Fruit fly (Drosophila melanogaster) whole organism, embryonic: Measurements from ENCODE around the gene MSAmiP.
A peak's percentile ranks its signal among the peaks of the same experiment; 100 is the strongest.

Experiments used
- Antp ChIP-seq: fragments of 200-800 bp; sonication (Bioruptor generic); optimal IDR thresholded peaks from 3 replicates; lab custom pipeline; 2016; ENCODE audit warnings: missing biosample characterization, missing genetic modification characterization
- Atf3 ChIP-seq: fragments of 200-800 bp; sonication (Bioruptor generic); optimal IDR thresholded peaks from 3 replicates; lab custom pipeline; 2016; ENCODE audit warnings: missing biosample characterization, missing genetic modification characterization
- BtbVII ChIP-seq: fragments of 200-800 bp; sonication (Bioruptor generic); optimal IDR thresholded peaks from 3 replicates; lab custom pipeline; 2017; ENCODE audit warnings: missing biosample characterization, mild to moderate bottlenecking, missing genetic modification characterization
- CG11085 ChIP-seq: fragments of 200-800 bp; sonication (Bioruptor generic); IDR thresholded peaks from 2 replicates; pipeline ENCODE4 v1.3.6; 2022; ENCODE audit warnings: missing biosample characterization, missing genetic modification characterization
- CG11398 ChIP-seq: fragments of 200-800 bp; sonication (Bioruptor generic); optimal IDR thresholded peaks from 2 replicates; lab custom pipeline; 2016; ENCODE audit warnings: missing biosample characterization, missing genetic modification characterization
- CG11695 ChIP-seq: fragments of 200-800 bp; sonication (Bioruptor generic); IDR thresholded peaks from 3 replicates; pipeline ENCODE4 v1.3.6; 2022; ENCODE audit warnings: missing biosample characterization, missing genetic modification characterization
- CG13287 ChIP-seq: fragments of 200-800 bp; sonication (Bioruptor generic); IDR thresholded peaks from 2 replicates; pipeline ENCODE4 v1.3.6; 2022; ENCODE audit warnings: missing biosample characterization, missing genetic modification characterization; ENCODE audit not compliant: partially characterized antibody
- CG13894 ChIP-seq: fragments of 200-800 bp; sonication (Bioruptor generic); optimal IDR thresholded peaks from 3 replicates; lab custom pipeline; 2018; ENCODE audit warnings: missing biosample characterization, mild to moderate bottlenecking, missing genetic modification characterization, moderate library complexity
- CG14014 ChIP-seq: fragments of 200-800 bp; sonication (Bioruptor generic); IDR thresholded peaks from 2 replicates; pipeline ENCODE4 v1.3.6; 2022; ENCODE audit warnings: missing biosample characterization, missing genetic modification characterization
- CG15514 ChIP-seq: fragments of 200-800 bp; sonication (Bioruptor generic); optimal IDR thresholded peaks from 3 replicates; lab custom pipeline; 2017; ENCODE audit warnings: missing biosample characterization, missing genetic modification characterization, mild to moderate bottlenecking, moderate library complexity, missing genetic modification reagents
- CG15696 ChIP-seq: fragments of 200-800 bp; sonication (Bioruptor generic); optimal IDR thresholded peaks from 2 replicates; lab custom pipeline; 2019; ENCODE audit warnings: missing biosample characterization, mild to moderate bottlenecking, missing genetic modification characterization, moderate library complexity
- CG17568 ChIP-seq: fragments of 200-800 bp; sonication (Bioruptor generic); optimal IDR thresholded peaks from 2 replicates; lab custom pipeline; 2018; ENCODE audit warnings: missing biosample characterization, mild to moderate bottlenecking, missing genetic modification characterization, moderate library complexity
- CG17612 ChIP-seq: fragments of 200-800 bp; sonication (Bioruptor generic); IDR thresholded peaks from 2 replicates; pipeline ENCODE4 v1.3.6; 2022; ENCODE audit warnings: missing biosample characterization, missing genetic modification characterization
- CG17802 ChIP-seq: fragments of 200-800 bp; sonication (Bioruptor generic); optimal IDR thresholded peaks from 2 replicates; lab custom pipeline; 2018; ENCODE audit warnings: missing biosample characterization, mild to moderate bottlenecking, missing genetic modification characterization, moderate library complexity
- CG18476 ChIP-seq: fragments of 200-800 bp; sonication (Bioruptor generic); optimal IDR thresholded peaks from 2 replicates; lab custom pipeline; 2016; ENCODE audit warnings: missing biosample characterization, mild to moderate bottlenecking, missing genetic modification characterization
- CG18619 ChIP-seq: fragments of 200-800 bp; sonication (Bioruptor generic); optimal IDR thresholded peaks from 3 replicates; lab custom pipeline; 2017; ENCODE audit warnings: missing biosample characterization, mild to moderate bottlenecking, missing genetic modification characterization
- CG18764 ChIP-seq: fragments of 200-800 bp; sonication (Bioruptor generic); optimal IDR thresholded peaks from 3 replicates; lab custom pipeline; 2016; ENCODE audit warnings: missing biosample characterization, missing genetic modification characterization
- CG31441 ChIP-seq: fragments of 200-800 bp; sonication (Bioruptor generic); IDR thresholded peaks from 2 replicates; pipeline ENCODE4 v1.3.6; 2022; ENCODE audit warnings: missing biosample characterization, missing genetic modification characterization
- CG33213 ChIP-seq: fragments of 200-800 bp; sonication (Bioruptor generic); optimal IDR thresholded peaks from 3 replicates; lab custom pipeline; 2016; ENCODE audit warnings: missing biosample characterization, missing genetic modification characterization
- CG5953 ChIP-seq: fragments of 200-800 bp; sonication (Bioruptor generic); IDR thresholded peaks from 2 replicates; pipeline ENCODE4 v1.3.6; 2022; ENCODE audit warnings: missing biosample characterization, missing genetic modification characterization
- CG8359 ChIP-seq: fragments of 200-800 bp; sonication (Bioruptor generic); optimal IDR thresholded peaks from 2 replicates; lab custom pipeline; 2017; ENCODE audit warnings: missing biosample characterization, mild to moderate bottlenecking, missing genetic modification characterization, borderline replicate concordance
- CG8388 ChIP-seq: fragments of 200-800 bp; sonication (Bioruptor generic); optimal IDR thresholded peaks from 2 replicates; lab custom pipeline; 2019; ENCODE audit warnings: missing biosample characterization, mild to moderate bottlenecking, missing genetic modification characterization, moderate library complexity
- CG8924 ChIP-seq: fragments of 200-800 bp; optimal IDR thresholded peaks from 3 replicates; lab custom pipeline; 2019; ENCODE audit warnings: missing biosample characterization, mild to moderate bottlenecking, missing genetic modification characterization, moderate library complexity
- CG8944 ChIP-seq: fragments of 200-800 bp; sonication (Bioruptor generic); optimal IDR thresholded peaks from 3 replicates; lab custom pipeline; 2016; ENCODE audit warnings: missing biosample characterization, missing genetic modification characterization
- CG9609 ChIP-seq: fragments of 200-800 bp; sonication (Bioruptor generic); optimal IDR thresholded peaks from 3 replicates; lab custom pipeline; 2016; ENCODE audit warnings: missing biosample characterization, missing genetic modification characterization
- CG9797 ChIP-seq: fragments of 200-800 bp; sonication (Bioruptor generic); optimal IDR thresholded peaks from 3 replicates; lab custom pipeline; 2018; ENCODE audit warnings: missing biosample characterization, mild to moderate bottlenecking, missing genetic modification characterization
- D19B ChIP-seq: fragments of 200-800 bp; sonication (Bioruptor generic); optimal IDR thresholded peaks from 2 replicates; lab custom pipeline; 2017; ENCODE audit warnings: missing biosample characterization, mild to moderate bottlenecking, missing genetic modification characterization
- Lpt ChIP-seq: fragments of >200 bp; optimal IDR thresholded peaks from 2 replicates; lab custom pipeline; 2018; ENCODE audit warnings: missing biosample characterization, missing genetic modification characterization
- NfI ChIP-seq: fragments of 200-800 bp; sonication (Bioruptor generic); optimal IDR thresholded peaks from 3 replicates; lab custom pipeline; 2018; ENCODE audit warnings: missing biosample characterization, mild to moderate bottlenecking, missing genetic modification characterization, moderate library complexity
- PHDP ChIP-seq: fragments of 200-800 bp; sonication (Bioruptor generic); optimal IDR thresholded peaks from 3 replicates; lab custom pipeline; 2018; ENCODE audit warnings: missing biosample characterization, mild to moderate bottlenecking, missing genetic modification characterization, moderate library complexity
- Side ChIP-seq: fragments of 200-800 bp; sonication (Bioruptor generic); optimal IDR thresholded peaks from 2 replicates; lab custom pipeline; 2016; ENCODE audit warnings: missing biosample characterization, missing genetic modification characterization
- Sry-δ ChIP-seq: fragments of 200-800 bp; sonication (Bioruptor generic); optimal IDR thresholded peaks from 2 replicates; lab custom pipeline; 2016; ENCODE audit warnings: missing biosample characterization, missing genetic modification characterization
- Trl ChIP-seq, 3 experiments: fragments of >200 bp in 2 of 3; fragments of 200-800 bp in 1 of 3; sonication (Bioruptor generic) in 1 of 3; optimal IDR thresholded peaks; 2 replicates in 1 of 3; 3 replicates in 2 of 3; lab custom pipeline; 2016 to 2017; ENCODE audit warnings: missing biosample characterization in 1 of 3, missing genetic modification characterization in 1 of 3
- Xrp1 ChIP-seq: fragments of 200-800 bp; sonication (Bioruptor generic); IDR thresholded peaks from 2 replicates; pipeline ENCODE4 v1.3.6; 2022; ENCODE audit warnings: missing biosample characterization, missing genetic modification characterization
- dati ChIP-seq: fragments of 200-800 bp; sonication (Bioruptor generic); IDR thresholded peaks from 2 replicates; pipeline ENCODE4 v1.3.6; 2022; ENCODE audit warnings: missing biosample characterization, missing genetic modification characterization
- dpn ChIP-seq, 2 experiments: fragments of 200-800 bp; sonication (Bioruptor generic); optimal IDR thresholded peaks; 3 replicates each; lab custom pipeline; 2016; ENCODE audit warnings: missing biosample characterization in 2 of 2, missing genetic modification characterization in 2 of 2
- exex ChIP-seq: fragments of 200-800 bp; sonication (Bioruptor generic); optimal IDR thresholded peaks from 4 replicates; lab custom pipeline; 2018; ENCODE audit warnings: missing biosample characterization, mild to moderate bottlenecking, missing genetic modification characterization, moderate library complexity
- gem ChIP-seq: fragments of 200-800 bp; sonication (Bioruptor generic); optimal IDR thresholded peaks from 2 replicates; lab custom pipeline; 2019; ENCODE audit warnings: missing biosample characterization, mild to moderate bottlenecking, missing genetic modification characterization, moderate library complexity
- gsb-n ChIP-seq: fragments of 200-800 bp; sonication (Bioruptor generic); optimal IDR thresholded peaks from 3 replicates; lab custom pipeline; 2018; ENCODE audit warnings: missing biosample characterization, mild to moderate bottlenecking, missing genetic modification characterization
- hb ChIP-seq: fragments of 200-800 bp; sonication (Bioruptor generic); IDR thresholded peaks from 3 replicates; pipeline ENCODE4 v1.3.6; 2022; ENCODE audit warnings: missing biosample characterization, missing genetic modification characterization; ENCODE audit not compliant: partially characterized antibody
- kni ChIP-seq: fragments of 200-800 bp; sonication (Bioruptor generic); optimal IDR thresholded peaks from 3 replicates; lab custom pipeline; 2017; ENCODE audit warnings: mild to moderate bottlenecking, missing biosample characterization, missing genetic modification reagents, missing genetic modification characterization
- lbe ChIP-seq: fragments of 200-800 bp; sonication (Bioruptor generic); optimal IDR thresholded peaks from 2 replicates; lab custom pipeline; 2016; ENCODE audit warnings: missing biosample characterization, mild to moderate bottlenecking, missing genetic modification characterization
- nerfin-1 ChIP-seq: fragments of 200-800 bp; sonication (Bioruptor generic); optimal IDR thresholded peaks from 3 replicates; lab custom pipeline; 2019; ENCODE audit warnings: missing biosample characterization, mild to moderate bottlenecking, missing genetic modification characterization, moderate library complexity
- nom ChIP-seq: fragments of 200-800 bp; sonication (Bioruptor generic); optimal IDR thresholded peaks from 2 replicates; lab custom pipeline; 2017; ENCODE audit warnings: missing biosample characterization, missing genetic modification characterization, mild to moderate bottlenecking, moderate library complexity, missing genetic modification reagents
- otp ChIP-seq: fragments of 200-800 bp; sonication (Bioruptor generic); IDR thresholded peaks from 3 replicates; pipeline ENCODE4, ENCODE4 v1.3.6; 2022; ENCODE audit warnings: missing biosample characterization, missing genetic modification characterization
- pho ChIP-seq: fragments of 200-800 bp; sonication (Bioruptor generic); optimal IDR thresholded peaks from 2 replicates; lab custom pipeline; 2016; ENCODE audit warnings: missing biosample characterization, missing genetic modification characterization
- pzg ChIP-seq: fragments of 200-800 bp; sonication (Bioruptor generic); optimal IDR thresholded peaks from 3 replicates; lab custom pipeline; 2018; ENCODE audit warnings: missing biosample characterization, mild to moderate bottlenecking, missing genetic modification characterization, moderate library complexity
- scrt ChIP-seq: fragments of 200-800 bp; sonication (Bioruptor generic); optimal IDR thresholded peaks from 2 replicates; lab custom pipeline; 2018; ENCODE audit warnings: missing biosample characterization, mild to moderate bottlenecking, missing genetic modification characterization, moderate library complexity
- sob ChIP-seq: fragments of 200-800 bp; sonication (Bioruptor generic); IDR thresholded peaks from 2 replicates; pipeline ENCODE4 v1.3.6; 2022; ENCODE audit warnings: missing biosample characterization, missing genetic modification characterization
- tna ChIP-seq: fragments of 200-800 bp; sonication (Bioruptor generic); IDR thresholded peaks from 2 replicates; pipeline ENCODE4 v1.3.6; 2022; ENCODE audit warnings: missing biosample characterization, missing genetic modification characterization; ENCODE audit not compliant: partially characterized antibody
- trem ChIP-seq: fragments of 200-800 bp; optimal IDR thresholded peaks from 3 replicates; lab custom pipeline; 2019; ENCODE audit warnings: missing biosample characterization, mild to moderate bottlenecking, missing genetic modification characterization, moderate library complexity

MSAmiP gene

dm6 chr3R:16800994-16801393 is 95.1 kb downstream of the MSAmiP start (continued):
- TF ChIP-seq CG8944 (GFP tag; lab: Kevin White, UChicago) = no peak
- peak; percentile 50 for TF ChIP-seq CG8388
- no peak for TF ChIP-seq CG13894 (tag; lab: Kevin White, UChicago)
- peak; percentile 74 for TF ChIP-seq gem (tag; lab: Kevin White, UChicago)
- TF ChIP-seq otp = no peak
- no peak for TF ChIP-seq scrt
- peak; percentile 48 for TF ChIP-seq nerfin-1 (tag; lab: Kevin White, UChicago)
- no peak for TF ChIP-seq trem (tag; lab: Kevin White, UChicago)
- no peak for TF ChIP-seq Lpt (GFP tag; lab: Kevin White, UChicago)
- TF ChIP-seq CG15696 (tag; lab: Kevin White, UChicago) = peak; percentile 49
- TF ChIP-seq CG18764 (GFP tag; lab: Kevin White, UChicago) = no peak
- no peak for TF ChIP-seq dpn (GFP tag; optimal IDR thresholded peaks at IDR 0.05; lab: Kevin White, UChicago)
- no peak for TF ChIP-seq CG33213 (GFP tag; lab: Kevin White, UChicago)
- no peak for TF ChIP-seq CG18476
- peak; percentile 38 for TF ChIP-seq gsb-n (tag; lab: Kevin White, UChicago)
- no peak for TF ChIP-seq lbe (GFP tag; lab: Kevin White, UChicago)
- no peak for TF ChIP-seq kni
- TF ChIP-seq CG5953 (GFP tag; lab: Robert Waterston, UW) = no peak
- TF ChIP-seq Atf3 (GFP tag; lab: Kevin White, UChicago) = no peak
- no peak for TF ChIP-seq CG11398
- no peak for TF ChIP-seq PHDP (tag; lab: Kevin White, UChicago)
- TF ChIP-seq tna (GFP tag; lab: Robert Waterston, UW) = no peak
- TF ChIP-seq pho = no peak
- no peak for TF ChIP-seq sob (GFP tag; lab: Robert Waterston, UW)
- TF ChIP-seq BtbVII (GFP tag; lab: Kevin White, UChicago) = no peak
- TF ChIP-seq Antp = no peak
- TF ChIP-seq CG8924 (tag; lab: Kevin White, UChicago) = peak; percentile 49
- TF ChIP-seq D19B (GFP tag; lab: Kevin White, UChicago) = no peak
- no peak for TF ChIP-seq pzg (GFP tag; lab: Kevin White, UChicago)
- no peak for TF ChIP-seq nom (GFP tag; lab: Kevin White, UChicago)
- peak; percentile 56 for TF ChIP-seq Xrp1 (GFP tag; lab: Robert Waterston, UW)
- no peak for TF ChIP-seq NfI (GFP tag; lab: Kevin White, UChicago)
- no peak for TF ChIP-seq CG14014 (GFP tag; lab: Robert Waterston, UW)
- TF ChIP-seq CG17568 = no peak
- no peak for TF ChIP-seq CG18619 (GFP tag; lab: Kevin White, UChicago)
- TF ChIP-seq CG11695 (GFP tag; lab: Robert Waterston, UW) = peak; percentile 40; the same call in 1 of the 3 replicates
- TF ChIP-seq CG9797 (GFP tag; lab: Kevin White, UChicago) = no peak
- TF ChIP-seq dati (GFP tag; lab: Robert Waterston, UW) = no peak
- no peak for TF ChIP-seq CG17612 (GFP tag; lab: Robert Waterston, UW)
- TF ChIP-seq CG17802 = no peak
- TF ChIP-seq exex (tag; lab: Kevin White, UChicago) = no peak
- no peak for TF ChIP-seq CG11085 (GFP tag; lab: Robert Waterston, UW)
- TF ChIP-seq Trl (optimal IDR thresholded peaks at IDR 0.05; lab: Kevin White, UChicago) = no peak
- no peak for TF ChIP-seq Trl (GFP tag; optimal IDR thresholded peaks at IDR 0.05; lab: Kevin White, UChicago)
- peak; percentile 76 for TF ChIP-seq CG31441
- no peak for TF ChIP-seq CG15514
- no peak for TF ChIP-seq CG13287
- TF ChIP-seq hb (GFP tag; lab: Robert Waterston, UW) = no peak
- no peak for TF ChIP-seq Sry-δ
- no peak for TF ChIP-seq CG8359
- no peak for TF ChIP-seq Side (GFP tag; lab: Kevin White, UChicago)
- TF ChIP-seq CG9609 (GFP tag; lab: Kevin White, UChicago) = no peak
